Worm (Caenorhabditis elegans): ENCODE results near the gene M163.8.
A peak's percentile ranks its signal among the peaks of the same experiment; 100 is the strongest.

M163.8 gene

DNA sequence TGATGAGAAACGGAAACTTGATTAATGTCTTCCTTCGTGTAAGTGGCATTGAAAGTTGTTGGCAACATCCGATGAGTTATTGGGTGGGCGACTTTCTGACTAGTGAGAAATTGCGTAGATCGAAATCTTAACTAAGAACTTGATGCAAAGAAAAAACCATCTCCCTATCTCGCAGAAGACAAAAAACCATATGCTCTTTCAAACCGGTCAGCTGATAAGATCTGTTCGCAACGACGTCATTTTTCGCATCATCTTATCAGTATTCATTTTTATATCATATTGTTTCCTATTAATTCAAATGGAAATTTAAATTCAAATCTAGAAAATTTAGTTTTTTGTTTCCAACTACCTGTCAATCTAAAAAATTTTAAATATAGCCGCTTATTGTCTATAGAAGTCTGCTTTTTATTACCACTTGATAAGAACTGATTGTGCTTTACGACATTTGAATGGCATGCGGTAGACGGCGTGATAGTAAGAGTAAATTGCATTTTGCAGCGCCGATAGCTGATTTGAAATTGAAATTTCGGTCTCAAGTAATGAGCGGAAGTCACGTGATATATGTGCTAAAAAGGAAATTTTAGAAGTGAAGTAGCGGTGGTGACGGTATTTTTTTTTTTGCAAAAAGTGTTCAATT lies 15.6 kb downstream of the M163.8 start (continued):
- TF ChIP-seq set-16 (GFP tag; IDR thresholded peaks at IDR 0.05) (no peak), ceh-62 (tag; optimal IDR thresholded peaks at IDR 0.05) (no peak), aha-1 (tag) (peak; percentile 78), nhr-10 (tag; optimal IDR thresholded peaks at IDR 0.05) (no peak), tra-1 (GFP tag; IDR thresholded peaks at IDR 0.05) (peak; percentile 99), daf-12 (tag; optimal IDR thresholded peaks at IDR 0.05) (no peak), nhr-11 (tag; optimal IDR thresholded peaks at IDR 0.05) (no peak), lin-1 (GFP tag; IDR thresholded peaks at IDR 0.05) (peak; percentile 86), madf-5 (GFP tag; IDR thresholded peaks at IDR 0.05) (no peak), F10B5.3 (tag; optimal IDR thresholded peaks at IDR 0.05) (no peak), daf-16 (GFP tag; optimal IDR thresholded peaks at IDR 0.05) (peak in 1 of 2 experiments; percentile 93), daf-16 (tag; optimal IDR thresholded peaks at IDR 0.05) (peak; percentile 65), zfp-2 (tag; optimal IDR thresholded peaks at IDR 0.05) (no peak), daf-8 (GFP tag; IDR thresholded peaks at IDR 0.05) (no peak), F26F4.8 (GFP tag; conservative IDR thresholded peaks at IDR 0.05) (no peak), dmd-6 (GFP tag; IDR thresholded peaks at IDR 0.05) (peak; percentile 99), attf-4 (tag; optimal IDR thresholded peaks at IDR 0.05) (no peak), dmd-8 (GFP tag; IDR thresholded peaks at IDR 0.05) (no peak), mxl-2 (GFP tag; conservative IDR thresholded peaks at IDR 0.05) (no peak), nhr-48 (tag; optimal IDR thresholded peaks at IDR 0.05) (peak; percentile 91), ceh-20 (GFP tag; IDR thresholded peaks at IDR 0.05) (0 out of 2 replicates have a peak, but pooled peaks have one; percentile 9), tag-97 (GFP tag; IDR thresholded peaks at IDR 0.05) (no peak), cey-2 (tag; optimal IDR thresholded peaks at IDR 0.05; ENCODE audit: borderline replicate concordance, insufficient read depth) (no peak), hmg-1.1 (GFP tag; IDR thresholded peaks at IDR 0.05) (no peak), dmd-9 (GFP tag; IDR thresholded peaks at IDR 0.05) (no peak), lir-3 (tag; optimal IDR thresholded peaks at IDR 0.05) (no peak), nhr-28 (tag; optimal IDR thresholded peaks at IDR 0.05) (peak; percentile 65), ztf-7 (tag; optimal IDR thresholded peaks at IDR 0.05) (peak; percentile 2), jun-1 (tag; optimal IDR thresholded peaks at IDR 0.05) (no peak), fos-1 (tag; optimal IDR thresholded peaks at IDR 0.05) (no peak), T20F7.1 (GFP tag; optimal IDR thresholded peaks at IDR 0.05) (peak; percentile 54), php-3 (GFP tag; IDR thresholded peaks at IDR 0.05) (peak; percentile 99), snpc-1.2 (GFP tag; IDR thresholded peaks at IDR 0.05) (no peak), hlh-11 (tag; optimal IDR thresholded peaks at IDR 0.05) (peak; percentile 94), hlh-30 (tag; optimal IDR thresholded peaks at IDR 0.05; ENCODE audit: insufficient read depth) (peak; percentile 24), ceh-82 (tag; optimal IDR thresholded peaks at IDR 0.05) (no peak), spr-1 (tag; optimal IDR thresholded peaks at IDR 0.05) (no peak), skn-1 (tag; optimal IDR thresholded peaks at IDR 0.05) (no peak), zip-2 (tag; optimal IDR thresholded peaks at IDR 0.05) (no peak), egl-43 (GFP tag; IDR thresholded peaks at IDR 0.05) (no peak), Y105C5A.15 (GFP tag; IDR thresholded peaks at IDR 0.05) (no peak), zip-11 (GFP tag; IDR thresholded peaks at IDR 0.05) (no peak), ceh-28 (tag; optimal IDR thresholded peaks at IDR 0.05) (no peak), nhr-237 (tag; optimal IDR thresholded peaks at IDR 0.05) (no peak), unc-62 (GFP tag; optimal IDR thresholded peaks at IDR 0.05 in 1 of 2) (peak; percentile 38 to 47), unc-62 (tag; optimal IDR thresholded peaks at IDR 0.05) (no peak), F37D6.2 (tag; optimal IDR thresholded peaks at IDR 0.05) (no peak), mdt-29 (GFP tag; IDR thresholded peaks at IDR 0.05) (no peak), unc-39 (tag; optimal IDR thresholded peaks at IDR 0.05) (no peak), mxl-3 (GFP tag; optimal IDR thresholded peaks at IDR 0.05) (no peak), D1046.2 (GFP tag; IDR thresholded peaks at IDR 0.05) (no peak), nhr-77 (tag; optimal IDR thresholded peaks at IDR 0.05) (peak; percentile 79), snpc-4 (tag; optimal IDR thresholded peaks at IDR 0.05) (no peak)

All from whole organism, L4 larva.